Worm (Caenorhabditis elegans) whole organism, L1 larva: ENCODE results near the gene msp-32.

Source experiments
- C04F5.9 ChIP-seq: sonication (generic microtip); optimal IDR thresholded peaks from 2 replicates; lab custom pipeline; 2016; ENCODE audit warnings: missing genetic modification characterization, missing compliant biosample characterization
- F16B12.6 ChIP-seq: fragments of 150-350 bp; optimal IDR thresholded peaks from 2 replicates; lab custom pipeline; 2014; ENCODE audit warnings: missing biosample characterization, missing genetic modification characterization
- aha-1 ChIP-seq: fragments of 150-350 bp; optimal IDR thresholded peaks from 2 replicates; lab custom pipeline; 2014; ENCODE audit warnings: missing biosample characterization, missing genetic modification characterization
- alr-1 ChIP-seq: fragments of 200-800 bp; sonication (Bioruptor generic); optimal IDR thresholded peaks from 2 replicates; lab custom pipeline; 2018; ENCODE audit warnings: borderline replicate concordance, mild to moderate bottlenecking, missing genetic modification characterization, missing compliant biosample characterization
- ceh-63 ChIP-seq: fragments of 200-800 bp; sonication (Bioruptor generic); optimal IDR thresholded peaks from 2 replicates; lab custom pipeline; 2018; ENCODE audit warnings: mild to moderate bottlenecking, missing genetic modification characterization, missing compliant biosample characterization
- ceh-8 ChIP-seq: fragments of 200-800 bp; sonication (Bioruptor generic); optimal IDR thresholded peaks from 2 replicates; lab custom pipeline; 2018; ENCODE audit warnings: mild to moderate bottlenecking, missing genetic modification characterization, moderate library complexity, missing compliant biosample characterization
- ceh-82 ChIP-seq, 3 experiments: fragments of 150-350 bp in 1 of 3; sonication (generic microtip) in 2 of 3; optimal IDR thresholded peaks; 2 replicates each; lab custom pipeline; 2014 to 2017; ENCODE audit warnings: missing biosample characterization in 3 of 3, missing genetic modification characterization in 3 of 3
- ceh-88 ChIP-seq: fragments of 200-800 bp; sonication (Bioruptor generic); IDR thresholded peaks from 2 replicates; pipeline ENCODE4 v1.3.6; 2022; ENCODE audit warnings: missing genetic modification characterization, missing compliant biosample characterization
- ceh-90 ChIP-seq: sonication (generic microtip); optimal IDR thresholded peaks from 2 replicates; lab custom pipeline; 2016; ENCODE audit warnings: missing genetic modification characterization, missing compliant biosample characterization
- egl-27 ChIP-seq, 2 experiments: fragments of 150-350 bp in 1 of 2; sonication (generic microtip); optimal IDR thresholded peaks; 3 replicates each; lab custom pipeline; 2017 to 2018; ENCODE audit warnings: missing biosample characterization in 2 of 2, missing genetic modification characterization in 2 of 2, missing genetic modification reagents in 2 of 2
- elt-2 ChIP-seq: sonication (generic microtip); optimal IDR thresholded peaks from 2 replicates; lab custom pipeline; 2016; ENCODE audit warnings: missing genetic modification characterization, mild to moderate bottlenecking, inconsistent platforms, missing compliant biosample characterization, missing genetic modification reagents
- elt-3 ChIP-seq, 6 experiments: fragments of 150-350 bp in 1 of 6; sonication (generic microtip); optimal IDR thresholded peaks; 2 replicates each; lab custom pipeline; 2017 to 2018; ENCODE audit warnings: missing biosample characterization in 6 of 6, missing genetic modification characterization in 6 of 6, inconsistent platforms in 1 of 6
- ets-5 ChIP-seq: fragments of 200-800 bp; sonication (Bioruptor generic); IDR thresholded peaks from 2 replicates; pipeline ENCODE4 v1.3.6; 2022; ENCODE audit warnings: missing genetic modification characterization, missing compliant biosample characterization
- fkh-10 ChIP-seq: sonication (generic microtip); optimal IDR thresholded peaks from 2 replicates; lab custom pipeline; 2017; ENCODE audit warnings: missing biosample characterization, missing genetic modification reagents, missing genetic modification characterization
- hlh-4 ChIP-seq: sonication (generic microtip); optimal IDR thresholded peaks from 2 replicates; lab custom pipeline; 2016; ENCODE audit warnings: mild to moderate bottlenecking, missing genetic modification characterization, missing compliant biosample characterization
- irx-1 ChIP-seq: sonication (generic microtip); optimal IDR thresholded peaks from 2 replicates; lab custom pipeline; 2016; ENCODE audit warnings: missing genetic modification characterization, missing compliant biosample characterization
- lin-13 ChIP-seq: fragments of 150-350 bp; optimal IDR thresholded peaks from 2 replicates; lab custom pipeline; 2014; ENCODE audit warnings: missing biosample characterization, missing genetic modification reagents, missing genetic modification characterization
- lin-39 ChIP-seq: fragments of 150-350 bp; optimal IDR thresholded peaks from 2 replicates; lab custom pipeline; 2014; ENCODE audit warnings: missing biosample characterization, missing genetic modification reagents, missing genetic modification characterization
- lir-3 ChIP-seq: sonication (generic microtip); optimal IDR thresholded peaks from 2 replicates; lab custom pipeline; 2016; ENCODE audit warnings: mild to moderate bottlenecking, missing genetic modification characterization, moderate library complexity, missing compliant biosample characterization; ENCODE audit not compliant: poor library complexity
- lsy-2 ChIP-seq, 2 experiments: fragments of 150-350 bp; optimal IDR thresholded peaks; 2 replicates each; lab custom pipeline; 2014; ENCODE audit warnings: missing biosample characterization in 2 of 2, missing genetic modification characterization in 2 of 2
- mab-9 ChIP-seq: fragments of 200-800 bp; sonication (Bioruptor generic); IDR thresholded peaks from 2 replicates; pipeline ENCODE4 v1.3.6; 2022; ENCODE audit warnings: missing genetic modification reagents, missing genetic modification characterization, missing compliant biosample characterization
- mdl-1 ChIP-seq, 2 experiments: fragments of 150-350 bp; optimal IDR thresholded peaks; 2 replicates each; lab custom pipeline; 2014 to 2017; ENCODE audit warnings: missing biosample characterization in 2 of 2, missing genetic modification characterization in 2 of 2, inconsistent platforms in 1 of 2
- mef-2 ChIP-seq: fragments of 150-350 bp; optimal IDR thresholded peaks from 2 replicates; lab custom pipeline; 2014; ENCODE audit warnings: missing biosample characterization, missing genetic modification characterization
- nhr-11 ChIP-seq: fragments of 150-350 bp; optimal IDR thresholded peaks from 2 replicates; lab custom pipeline; 2014; ENCODE audit warnings: missing biosample characterization, missing genetic modification characterization
- nhr-19 ChIP-seq: fragments of 200-800 bp; sonication (Bioruptor generic); conservative IDR thresholded peaks from 2 replicates; pipeline ENCODE4 v1.3.6; 2022; ENCODE audit warnings: missing genetic modification characterization, missing compliant biosample characterization
- nhr-20 ChIP-seq: sonication (generic microtip); optimal IDR thresholded peaks from 2 replicates; lab custom pipeline; 2016; ENCODE audit warnings: mild to moderate bottlenecking, missing genetic modification characterization, missing compliant biosample characterization
- nhr-71 ChIP-seq: sonication (generic microtip); optimal IDR thresholded peaks from 2 replicates; lab custom pipeline; 2016; ENCODE audit warnings: mild to moderate bottlenecking, missing genetic modification characterization, moderate library complexity, missing compliant biosample characterization
- nhr-76 ChIP-seq: sonication (generic microtip); optimal IDR thresholded peaks from 2 replicates; lab custom pipeline; 2017; ENCODE audit warnings: missing biosample characterization, missing genetic modification characterization
- nhr-84 ChIP-seq: sonication (generic microtip); optimal IDR thresholded peaks from 2 replicates; lab custom pipeline; 2017; ENCODE audit warnings: missing biosample characterization, missing genetic modification characterization
- nhr-90 ChIP-seq: sonication (generic microtip); optimal IDR thresholded peaks from 2 replicates; lab custom pipeline; 2016; ENCODE audit warnings: mild to moderate bottlenecking, missing genetic modification characterization, missing compliant biosample characterization; ENCODE audit not compliant: poor library complexity
- pag-3 ChIP-seq: sonication (generic microtip); optimal IDR thresholded peaks from 2 replicates; lab custom pipeline; 2017; ENCODE audit warnings: missing genetic modification characterization, mild to moderate bottlenecking, missing compliant biosample characterization, antibody characterized with exemption, borderline replicate concordance; ENCODE audit not compliant: insufficient read depth
- rnt-1 ChIP-seq: sonication (generic microtip); optimal IDR thresholded peaks from 2 replicates; lab custom pipeline; 2016; ENCODE audit warnings: mild to moderate bottlenecking, missing genetic modification characterization, moderate library complexity, missing compliant biosample characterization
- skn-1 ChIP-seq: fragments of 150-350 bp; optimal IDR thresholded peaks from 2 replicates; lab custom pipeline; 2014; ENCODE audit warnings: missing biosample characterization, missing genetic modification characterization
- snu-23 ChIP-seq: sonication (generic microtip); optimal IDR thresholded peaks from 2 replicates; lab custom pipeline; 2016; ENCODE audit warnings: missing genetic modification characterization, missing compliant biosample characterization
- sptf-1 ChIP-seq: fragments of 150-350 bp; optimal IDR thresholded peaks from 2 replicates; lab custom pipeline; 2014; ENCODE audit warnings: missing biosample characterization, missing genetic modification characterization
- tbx-2 ChIP-seq: sonication (generic microtip); optimal IDR thresholded peaks from 2 replicates; lab custom pipeline; 2016; ENCODE audit warnings: missing genetic modification characterization, missing compliant biosample characterization
- unc-30 ChIP-seq: sonication (generic microtip); optimal IDR thresholded peaks from 2 replicates; lab custom pipeline; 2017; ENCODE audit warnings: missing biosample characterization, missing genetic modification characterization
- unc-86 ChIP-seq: sonication (generic microtip); optimal IDR thresholded peaks from 2 replicates; lab custom pipeline; 2016; ENCODE audit warnings: missing genetic modification characterization, missing compliant biosample characterization
- xbp-1 ChIP-seq: sonication (generic microtip); optimal IDR thresholded peaks from 2 replicates; lab custom pipeline; 2016; ENCODE audit warnings: missing genetic modification characterization, missing compliant biosample characterization
- zag-1 ChIP-seq: fragments of 150-350 bp; optimal IDR thresholded peaks from 2 replicates; lab custom pipeline; 2014; ENCODE audit warnings: missing biosample characterization, missing genetic modification characterization

msp-32 gene

DNA sequence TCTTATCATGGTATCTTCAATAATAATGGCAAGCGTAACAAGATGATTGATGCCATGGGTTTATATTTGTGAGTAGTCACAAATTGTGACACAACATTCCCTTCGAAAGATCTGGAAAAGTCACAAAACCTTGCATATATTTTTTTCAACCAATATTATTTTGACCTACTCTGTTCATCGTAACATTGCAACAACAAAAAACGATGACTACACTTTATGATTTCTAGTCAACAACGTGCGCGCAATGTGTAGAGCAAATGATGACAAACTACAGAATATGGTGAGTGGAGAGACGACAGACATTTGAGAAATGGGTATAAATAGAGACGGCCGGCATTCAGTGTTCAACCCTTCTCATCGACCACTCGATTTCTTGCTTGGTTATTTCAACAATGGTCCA lies 16.9 kb upstream of the msp-32 start, which contains the start of gene gst-7 (continued):
- TF ChIP-seq mef-2 (tag; lab: Kevin White, UChicago) (no peak), nhr-19 (GFP tag; lab: Robert Waterston, UW) (0 out of 2 replicates have a peak, but pooled peaks have one; percentile 8), C04F5.9 (tag; lab: Kevin White, UChicago) (no peak), lsy-2 (tag; optimal IDR thresholded peaks at IDR 0.05; lab: Kevin White, UChicago) (no peak), lir-3 (tag; lab: Kevin White, UChicago) (no peak), nhr-20 (tag; lab: Kevin White, UChicago) (peak; percentile 90), unc-86 (no peak), irx-1 (tag; lab: Kevin White, UChicago) (no peak), unc-30 (tag; lab: Kevin White, UChicago) (no peak), lin-13 (no peak), hlh-4 (no peak), rnt-1 (tag; lab: Kevin White, UChicago) (no peak), mdl-1 (tag; optimal IDR thresholded peaks at IDR 0.05; lab: Kevin White, UChicago) (peak in 1 of 2 experiments; percentile 29), lin-39 (tag; lab: Kevin White, UChicago) (no peak), xbp-1 (no peak), elt-3 (tag; optimal IDR thresholded peaks at IDR 0.05; lab: Kevin White, UChicago) (peak in 2 of 6 experiments; percentile 9 to 17), egl-27 (tag; optimal IDR thresholded peaks at IDR 0.05; lab: Kevin White, UChicago) (no peak), ceh-63 (no peak), F16B12.6 (tag; lab: Kevin White, UChicago) (no peak), pag-3 (tag; lab: Kevin White, UChicago) (no peak), mab-9 (no peak), ceh-88 (GFP tag; lab: Robert Waterston, UW) (no peak), fkh-10 (GFP tag; lab: Kevin White, UChicago) (no peak), ceh-82 (tag; optimal IDR thresholded peaks at IDR 0.05; lab: Kevin White, UChicago) (no peak), aha-1 (no peak), nhr-84 (tag; lab: Kevin White, UChicago) (no peak), zag-1 (tag; lab: Kevin White, UChicago) (no peak), nhr-90 (tag; lab: Kevin White, UChicago) (peak; percentile 19), alr-1 (tag; lab: Kevin White, UChicago) (no peak), tbx-2 (tag; lab: Kevin White, UChicago) (peak; percentile 40), sptf-1 (tag; lab: Kevin White, UChicago) (no peak), nhr-76 (no peak), nhr-71 (peak; percentile 48), ceh-90 (tag; lab: Kevin White, UChicago) (no peak), snu-23 (GFP tag; lab: Kevin White, UChicago) (peak; percentile 44), ceh-8 (no peak), nhr-11 (no peak)

DNA sequence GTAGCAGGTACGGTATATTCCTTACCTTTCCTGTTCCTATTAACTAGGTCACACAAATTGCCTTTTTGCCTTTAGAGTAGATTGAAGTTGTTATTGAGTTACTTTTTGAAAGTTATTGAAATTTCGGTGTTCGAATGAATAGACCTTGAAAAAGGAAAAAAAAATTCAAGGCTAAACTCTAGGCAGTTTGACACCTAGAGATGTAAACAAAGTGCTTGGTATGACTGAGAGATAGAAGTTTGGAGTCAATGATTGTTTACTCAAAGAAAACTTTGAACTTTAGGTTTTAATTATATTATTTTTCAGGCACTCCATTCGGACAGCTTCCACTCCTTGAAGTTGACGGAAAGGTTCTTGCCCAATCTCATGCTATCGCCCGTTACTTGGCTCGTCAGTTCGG lies 16.1 kb upstream of the msp-32 start:
- TF ChIP-seq nhr-20 (tag; lab: Kevin White, UChicago) (peak; percentile 39), skn-1 (no peak)
- TF ChIP-seq, all 84 proteins: peak for 1

DNA sequence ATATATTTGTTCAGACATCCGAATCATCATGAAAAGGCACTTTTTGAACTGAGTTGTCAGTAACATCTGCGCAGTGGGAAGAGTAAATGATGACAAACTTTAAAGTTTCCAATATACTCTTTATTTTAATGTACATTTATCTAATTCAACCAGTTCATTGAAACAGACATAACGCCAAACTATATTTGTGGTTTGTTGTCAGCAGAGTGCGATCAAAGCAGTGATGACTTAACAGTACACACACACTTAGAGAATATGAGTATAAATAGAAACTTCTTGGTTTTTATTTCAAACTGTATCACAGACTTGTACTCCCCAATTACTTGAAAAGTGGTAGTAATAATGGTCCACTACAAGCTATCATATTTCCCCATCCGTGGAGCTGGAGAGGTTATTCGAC lies 15.2 kb upstream of the msp-32 start, which contains the start of gene gst-8:
TSS of gene gst-8 (plus strand) at position 301 of the 400 bp plus-strand sequence.
- TF ChIP-seq ets-5 (GFP tag; lab: Robert Waterston, UW): no peak
- peak; percentile 10 for TF ChIP-seq elt-2 (tag; lab: Kevin White, UChicago)
